Worm (Caenorhabditis elegans) whole organism, early embryonic: ENCODE measurements around the gene mcm-6.

ENCODE experiments used
- B0310.2 ChIP-seq: sonication (generic microtip); optimal IDR thresholded peaks from 2 replicates; lab custom pipeline; 2016; ENCODE audit warnings: mild to moderate bottlenecking, missing genetic modification characterization, missing compliant biosample characterization
- ama-1 ChIP-seq: fragments of 150-350 bp; optimal IDR thresholded peaks from 2 replicates; lab custom pipeline; 2014
- ets-7 ChIP-seq: sonication (generic microtip); optimal IDR thresholded peaks from 2 replicates; lab custom pipeline; 2016; ENCODE audit warnings: missing genotype, missing genetic modification characterization, missing compliant biosample characterization
- flt-1 ChIP-seq: fragments of 200-800 bp; sonication (Bioruptor generic); IDR thresholded peaks from 2 replicates; pipeline ENCODE4 v1.3.6; 2022; ENCODE audit warnings: missing genetic modification characterization, missing compliant biosample characterization
- pes-1 ChIP-seq: fragments of 200-800 bp; sonication (Bioruptor generic); IDR thresholded peaks from 2 replicates; pipeline ENCODE4 v1.3.6; 2022; ENCODE audit warnings: missing genetic modification reagents, missing genetic modification characterization, missing compliant biosample characterization
- sea-1 ChIP-seq: fragments of 200-800 bp; sonication (Bioruptor generic); conservative IDR thresholded peaks from 2 replicates; pipeline ENCODE4 v1.3.6; 2022; ENCODE audit warnings: missing genetic modification characterization, missing compliant biosample characterization

DNA sequence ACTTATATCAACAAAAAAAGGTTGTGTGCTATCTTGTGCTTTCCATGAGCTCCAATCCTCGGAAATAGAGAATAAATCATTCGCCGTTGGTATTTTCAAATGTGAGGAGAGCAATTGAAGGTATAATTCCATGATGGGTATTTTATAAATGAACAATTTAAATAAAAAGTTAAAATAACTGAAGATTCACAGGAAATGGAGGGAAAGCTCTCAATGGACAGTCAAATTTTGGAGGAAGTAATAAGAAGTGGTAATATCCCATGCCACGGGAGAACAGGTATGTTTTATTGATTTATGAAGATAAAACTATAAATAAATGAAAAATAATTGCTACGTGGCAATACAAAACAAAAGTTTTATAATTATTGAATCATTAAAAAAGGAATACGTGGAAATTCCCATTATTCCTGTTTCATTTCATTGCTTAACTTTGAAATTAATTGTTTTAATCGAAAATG, 11.0 kb upstream of the mcm-6 start:
- no peak for TF ChIP-seq sea-1 (GFP tag; lab: Robert Waterston, UW)
- no peak for TF ChIP-seq pes-1 (GFP tag; lab: Robert Waterston, UW)
- no peak for TF ChIP-seq B0310.2 (tag; lab: Kevin White, UChicago)
- TF ChIP-seq ama-1 (lab: Kevin White, UChicago) = no peak
- TF ChIP-seq flt-1 = no peak
- no peak for TF ChIP-seq ets-7 (tag; lab: Kevin White, UChicago)
